Fruit fly (Drosophila melanogaster): Measurements from ENCODE around the gene CG32547.

Gene CG32547

dm6 chrX:18395157-18395556, 84.1 kb downstream of the CG32547 start:
- no peak for TF ChIP-seq CG17801 (GFP tag; optimal IDR thresholded peaks at IDR 0.05; ENCODE audit: partially characterized antibody)
